Worm (Caenorhabditis elegans) whole organism, young adult: ENCODE results near the gene F10E9.3.

Source experiments
- B0336.3 ChIP-seq: fragments of 200-800 bp; sonication (Bioruptor generic); IDR thresholded peaks from 2 replicates; pipeline ENCODE4 v1.3.6; 2022; ENCODE audit warnings: missing genetic modification characterization, missing compliant biosample characterization
- T26A5.8 ChIP-seq: sonication (generic microtip); optimal IDR thresholded peaks from 2 replicates; lab custom pipeline; 2016; ENCODE audit warnings: missing genetic modification characterization, missing compliant biosample characterization
- ama-1 ChIP-seq, 3 experiments: fragments of 150-350 bp in 1 of 3; sonication (generic microtip) in 2 of 3; optimal IDR thresholded peaks; 2 replicates each; lab custom pipeline; 2014 to 2018; ENCODE audit warnings: missing biosample characterization in 2 of 3, missing genetic modification characterization in 2 of 3, missing genetic modification reagents in 2 of 3
- atf-7 ChIP-seq: sonication (generic microtip); optimal IDR thresholded peaks from 2 replicates; lab custom pipeline; 2017; ENCODE audit warnings: mild to moderate bottlenecking, missing genetic modification characterization, missing compliant biosample characterization
- egl-18 ChIP-seq: fragments of 200-800 bp; sonication (Bioruptor generic); IDR thresholded peaks from 2 replicates; pipeline ENCODE4 v1.3.6; 2022; ENCODE audit warnings: missing genetic modification reagents, missing genetic modification characterization, missing compliant biosample characterization
- ets-4 ChIP-seq: fragments of 200-800 bp; sonication (Bioruptor generic); optimal IDR thresholded peaks from 2 replicates; lab custom pipeline; 2018; ENCODE audit warnings: mild to moderate bottlenecking, missing genetic modification characterization, missing compliant biosample characterization
- madf-3 ChIP-seq: fragments of 200-800 bp; sonication (Bioruptor generic); IDR thresholded peaks from 2 replicates; pipeline ENCODE4 v1.3.6; 2022; ENCODE audit warnings: missing genetic modification reagents, missing genetic modification characterization, missing compliant biosample characterization
- nfya-1 ChIP-seq: sonication (generic microtip); optimal IDR thresholded peaks from 2 replicates; lab custom pipeline; 2017; ENCODE audit warnings: antibody characterized with exemption, missing compliant biosample characterization, missing genetic modification characterization, borderline replicate concordance; ENCODE audit not compliant: insufficient read depth
- nhr-90 ChIP-seq: sonication (generic microtip); optimal IDR thresholded peaks from 2 replicates; lab custom pipeline; 2016; ENCODE audit warnings: missing genotype, mild to moderate bottlenecking, missing genetic modification characterization, missing compliant biosample characterization
- repo-1 ChIP-seq: sonication (generic microtip); optimal IDR thresholded peaks from 2 replicates; lab custom pipeline; 2017; ENCODE audit warnings: mild to moderate bottlenecking, missing genetic modification characterization, missing compliant biosample characterization
- sdz-38 ChIP-seq: sonication (generic microtip); optimal IDR thresholded peaks from 2 replicates; lab custom pipeline; 2016; ENCODE audit warnings: missing genotype, missing genetic modification characterization, missing compliant biosample characterization
- snpc-4 ChIP-seq, 5 experiments: fragments of 150-350 bp in 1 of 5; sonication (generic microtip) in 4 of 5; optimal IDR thresholded peaks; 2 replicates each; lab custom pipeline; 2014 to 2018; ENCODE audit warnings: missing genetic modification characterization in 5 of 5, missing biosample characterization in 3 of 5, antibody characterized with exemption in 2 of 5, mild to moderate bottlenecking in 2 of 5, missing compliant biosample characterization in 2 of 5, missing genotype in 2 of 5, moderate library complexity in 2 of 5, missing genetic modification reagents in 1 of 5
- unc-62 ChIP-seq: fragments of 150-350 bp; optimal IDR thresholded peaks from 2 replicates; lab custom pipeline; 2014; ENCODE audit warnings: missing biosample characterization, missing genetic modification reagents, missing genetic modification characterization

- TF ChIP-seq ets-4 (GFP tag; lab: Kevin White, UChicago) = no peak
- TF ChIP-seq sdz-38 (tag; lab: Kevin White, UChicago) = no peak
- no peak for TF ChIP-seq egl-18
- no peak for TF ChIP-seq B0336.3 (GFP tag; lab: Robert Waterston, UW)
- TF ChIP-seq unc-62 (GFP tag; lab: Kevin White, UChicago) = no peak
- no peak for TF ChIP-seq madf-3 (GFP tag; lab: Robert Waterston, UW)
- TF ChIP-seq ama-1 (optimal IDR thresholded peaks at IDR 0.05; lab: Kevin White, UChicago) = no peak
- TF ChIP-seq ama-1 (GFP tag; optimal IDR thresholded peaks at IDR 0.05; lab: Kevin White, UChicago) = no peak
- no peak for TF ChIP-seq nfya-1 (tag; lab: Kevin White, UChicago)
- no peak for TF ChIP-seq T26A5.8 (tag; lab: Kevin White, UChicago)
- no peak for TF ChIP-seq atf-7 (tag; lab: Kevin White, UChicago)
- no peak for TF ChIP-seq repo-1 (tag; lab: Kevin White, UChicago)
- no peak for TF ChIP-seq nhr-90 (tag; lab: Kevin White, UChicago)
- TF ChIP-seq snpc-4 (GFP tag; optimal IDR thresholded peaks at IDR 0.05; lab: Kevin White, UChicago) = no peak
- no peak for TF ChIP-seq snpc-4 (tag; optimal IDR thresholded peaks at IDR 0.05; lab: Kevin White, UChicago)
Measured at ce11 chrIII:8331211-8331610, 20.4 kb downstream of the F10E9.3 start, which contains the start of gene iglr-2.
